Worm (Caenorhabditis elegans): ENCODE data around the gene F21C10.3.
A peak's percentile ranks its signal among the peaks of the same experiment; 100 is the strongest.

The F21C10.3 gene

ce11 chrV:9088758-9089157 lies 39.1 kb upstream of the F21C10.3 start (continued):
- TF ChIP-seq tbp1 (GFP tag; optimal IDR thresholded peaks at IDR 0.05): peak; percentile 21
- no peak for TF ChIP-seq ceh-58 (GFP tag; IDR thresholded peaks at IDR 0.05)
- no peak for TF ChIP-seq ceh-79 (tag; optimal IDR thresholded peaks at IDR 0.05)

ce11 chrV:9090824-9091798 lies 36.8 kb upstream of the F21C10.3 start:
- TF ChIP-seq F49E8.2 (tag; optimal IDR thresholded peaks at IDR 0.05; ENCODE audit: insufficient read depth) (peak; percentile 2), D2030.7 (GFP tag; IDR thresholded peaks at IDR 0.05) (peak; percentile 48; the same call in 1 of the 2 replicates), lin-26 (GFP tag; IDR thresholded peaks at IDR 0.05) (peak; percentile 43; the same call in 1 of the 2 replicates), snpc-1.1 (tag; optimal IDR thresholded peaks at IDR 0.05; ENCODE audit: insufficient read depth) (peak; percentile 79), dox-1 (GFP tag; IDR thresholded peaks at IDR 0.05) (peak; percentile 55), ceh-100 (GFP tag; IDR thresholded peaks at IDR 0.05) (peak; percentile 16; the same call in 1 of the 2 replicates), hmg-1.2 (GFP tag; IDR thresholded peaks at IDR 0.05) (peak; percentile 53), attf-6 (GFP tag; IDR thresholded peaks at IDR 0.05) (peak; percentile 77), zfh-2 (GFP tag; conservative IDR thresholded peaks at IDR 0.05) (0 out of 2 replicates have a peak, but pooled peaks have one; percentile 36), rcor-1 (GFP tag; IDR thresholded peaks at IDR 0.05) (peak; percentile 54), hsf-1 (GFP tag; IDR thresholded peaks at IDR 0.05) (peak; percentile 58), bed-1 (GFP tag; IDR thresholded peaks at IDR 0.05) (0 out of 2 replicates have a peak, but pooled peaks have one; percentile 62), hmg-20 (GFP tag; IDR thresholded peaks at IDR 0.05) (peak; percentile 11; the same call in 1 of the 2 replicates), mcd-1 (GFP tag; IDR thresholded peaks at IDR 0.05) (peak; percentile 39; the same call in 1 of the 2 replicates), Y56A3A.18 (GFP tag; IDR thresholded peaks at IDR 0.05) (peak; percentile 43; the same call in 1 of the 2 replicates), snpc-4 (GFP tag; optimal IDR thresholded peaks at IDR 0.05) (peak; percentile 58), snpc-4 (tag; optimal IDR thresholded peaks at IDR 0.05) (peak in 3 of 4 experiments; percentile 53 to 79 (median 66)), tbp1 (GFP tag; optimal IDR thresholded peaks at IDR 0.05) (peak; percentile 49), hlh-12 (tag; optimal IDR thresholded peaks at IDR 0.05) (peak; percentile 30), ekl-4 (GFP tag; IDR thresholded peaks at IDR 0.05) (peak; percentile 61; the same call in 1 of the 2 replicates), aptf-3 (GFP tag; IDR thresholded peaks at IDR 0.05) (peak; percentile 81; the same call in 1 of the 2 replicates), madf-6 (GFP tag; IDR thresholded peaks at IDR 0.05) (peak; percentile 60)

- peak; percentile 9 for TF ChIP-seq ceh-27 (GFP tag; optimal IDR thresholded peaks at IDR 0.05)
- no peak for TF ChIP-seq ztf-28 (GFP tag; IDR thresholded peaks at IDR 0.05)
- TF ChIP-seq attf-5 (GFP tag; optimal IDR thresholded peaks at IDR 0.05): no peak
- TF ChIP-seq Y53G8AR.9 (GFP tag; conservative IDR thresholded peaks at IDR 0.05): no peak
Observed at ce11 chrV:9092209-9092608, 35.7 kb upstream of the F21C10.3 start, which contains the start of gene T27E4.1. TSS of gene T27E4.1 (plus strand) at chrV:9092345.

ce11 chrV:9094060-9094628 lies 33.7 kb upstream of the F21C10.3 start:
- TF ChIP-seq tbp1 (GFP tag; optimal IDR thresholded peaks at IDR 0.05) (peak; percentile 47), hmg-1.2 (GFP tag; IDR thresholded peaks at IDR 0.05) (peak; percentile 25; the same call in 1 of the 2 replicates), D2030.7 (GFP tag; IDR thresholded peaks at IDR 0.05) (no peak), rcor-1 (GFP tag; IDR thresholded peaks at IDR 0.05) (0 out of 2 replicates have a peak, but pooled peaks have one; percentile 12), chd-7 (tag; optimal IDR thresholded peaks at IDR 0.05) (peak; percentile 33), Y67H2A.10 (GFP tag; conservative IDR thresholded peaks at IDR 0.05) (no peak), nhr-80 (tag; optimal IDR thresholded peaks at IDR 0.05) (peak; percentile 46), cebp-1 (GFP tag; IDR thresholded peaks at IDR 0.05) (no peak), cebp-1 (tag; optimal IDR thresholded peaks at IDR 0.05) (peak; percentile 66), attf-5 (GFP tag; optimal IDR thresholded peaks at IDR 0.05) (peak; percentile 50), F23B12.7 (tag; optimal IDR thresholded peaks at IDR 0.05; ENCODE audit: insufficient read depth) (no peak), ccch-3 (GFP tag; optimal IDR thresholded peaks at IDR 0.05) (no peak), let-607 (tag; optimal IDR thresholded peaks at IDR 0.05) (peak in 1 of 2 experiments; percentile 6), K12H6.12 (tag; optimal IDR thresholded peaks at IDR 0.05) (peak; percentile 44), B0336.3 (GFP tag; IDR thresholded peaks at IDR 0.05) (0 out of 2 replicates have a peak, but pooled peaks have one; percentile 18), tlf-1 (GFP tag; optimal IDR thresholded peaks at IDR 0.05) (peak; percentile 27), Y53F4B.3 (GFP tag; IDR thresholded peaks at IDR 0.05) (no peak)

Data from whole organism, young adult.